Worm (Caenorhabditis elegans): Measurements from ENCODE around the gene rpl-10.
A peak's percentile ranks its signal among the peaks of the same experiment; 100 is the strongest.

Gene rpl-10

DNA sequence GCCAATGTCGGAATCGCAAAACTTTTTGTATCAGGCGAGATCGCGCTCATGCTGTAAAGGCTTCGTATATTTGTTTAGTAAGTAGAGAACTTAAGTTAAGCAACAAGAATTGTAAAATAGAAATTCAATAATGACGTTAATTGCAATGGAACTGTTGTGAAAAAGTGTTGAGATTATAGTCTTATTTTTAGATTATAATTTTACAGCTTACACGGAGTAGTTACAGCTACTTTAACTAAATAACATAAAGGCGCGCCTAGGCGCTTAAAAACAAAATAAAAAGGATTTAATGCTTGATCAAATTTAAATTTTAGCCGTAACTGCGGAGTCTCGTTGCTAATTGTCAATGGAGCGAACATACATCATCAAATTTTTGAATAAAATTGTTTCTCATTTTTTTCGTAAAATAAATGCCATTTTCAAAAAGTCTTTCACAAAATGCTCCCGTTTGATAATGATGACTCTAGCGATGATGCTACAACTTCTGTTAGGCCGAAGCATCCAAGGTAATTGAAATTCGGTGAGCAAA lies 18.5 kb downstream of the rpl-10 start, which contains the start of the genes emb-27 and rrf-3 (continued):
- no peak for TF ChIP-seq ztf-3 (GFP tag; optimal IDR thresholded peaks at IDR 0.05)
- TF ChIP-seq repo-1 (tag; optimal IDR thresholded peaks at IDR 0.05): no peak
- no peak for TF ChIP-seq F23B12.7 (tag; optimal IDR thresholded peaks at IDR 0.05; ENCODE audit: insufficient read depth)
- no peak for TF ChIP-seq F52B5.7 (tag; optimal IDR thresholded peaks at IDR 0.05)
- TF ChIP-seq madf-3 (GFP tag; IDR thresholded peaks at IDR 0.05): no peak
- TF ChIP-seq D2030.7 (GFP tag; IDR thresholded peaks at IDR 0.05): no peak
- TF ChIP-seq fkh-3 (tag; optimal IDR thresholded peaks at IDR 0.05): no peak
- no peak for TF ChIP-seq F39B2.1 (GFP tag; IDR thresholded peaks at IDR 0.05)
- TF ChIP-seq Y53G8AR.9 (GFP tag; conservative IDR thresholded peaks at IDR 0.05): no peak
- TF ChIP-seq let-526 (GFP tag; IDR thresholded peaks at IDR 0.05): no peak
- peak; percentile 83 for TF ChIP-seq efl-1 (GFP tag; optimal IDR thresholded peaks at IDR 0.05)
- TF ChIP-seq ztf-28 (GFP tag; IDR thresholded peaks at IDR 0.05): no peak
- TF ChIP-seq rec-8 (tag; optimal IDR thresholded peaks at IDR 0.05): no peak
- TF ChIP-seq let-607 (tag; optimal IDR thresholded peaks at IDR 0.05): no peak
- no peak for TF ChIP-seq nhr-27 (tag; optimal IDR thresholded peaks at IDR 0.05)
- peak; percentile 51 for TF ChIP-seq dpl-1 (GFP tag; optimal IDR thresholded peaks at IDR 0.05)
- TF ChIP-seq C06A6.2 (GFP tag; conservative IDR thresholded peaks at IDR 0.05): no peak
- TF ChIP-seq nhr-120 (GFP tag; IDR thresholded peaks at IDR 0.05): no peak
- TF ChIP-seq K12H6.12 (tag; optimal IDR thresholded peaks at IDR 0.05): no peak
- peak; percentile 26 for TF ChIP-seq lsl-1 (GFP tag; optimal IDR thresholded peaks at IDR 0.05)
- TF ChIP-seq ceh-27 (GFP tag; optimal IDR thresholded peaks at IDR 0.05): no peak
- no peak for TF ChIP-seq atf-7 (tag; optimal IDR thresholded peaks at IDR 0.05)
- no peak for TF ChIP-seq dox-1 (GFP tag; IDR thresholded peaks at IDR 0.05)
- no peak for TF ChIP-seq madf-8 (GFP tag; conservative IDR thresholded peaks at IDR 0.05)
- TF ChIP-seq ZK185.1 (tag; optimal IDR thresholded peaks at IDR 0.05; ENCODE audit: poor library complexity, severe bottlenecking): no peak

DNA sequence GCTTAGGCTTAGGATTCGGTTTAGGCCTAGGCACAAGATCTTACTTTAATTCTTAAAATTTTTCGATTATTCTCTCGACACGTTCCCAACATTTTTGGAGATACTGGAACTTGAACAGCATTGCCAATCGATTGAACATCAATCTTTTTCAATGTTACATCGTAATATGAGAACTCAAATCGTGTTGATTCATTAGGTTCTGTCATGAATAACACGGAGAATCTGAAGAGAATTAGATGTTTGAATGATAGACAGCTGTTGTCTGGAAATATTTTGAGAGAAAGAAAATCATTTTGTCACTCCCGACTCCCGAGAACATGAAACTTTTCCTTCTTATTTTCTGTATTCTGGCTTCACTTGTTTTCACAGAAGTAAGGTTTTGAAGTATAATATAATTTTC lies 25.6 kb downstream of the rpl-10 start, which contains the start of gene T05C12.15:
TSS of gene T05C12.15 (plus strand) at position 301 of the 400 bp plus-strand sequence.
- TF ChIP-seq let-607 (tag; optimal IDR thresholded peaks at IDR 0.05) (no peak), ceh-79 (tag; optimal IDR thresholded peaks at IDR 0.05) (no peak), ceh-40 (GFP tag; IDR thresholded peaks at IDR 0.05) (no peak), unc-130 (GFP tag; optimal IDR thresholded peaks at IDR 0.05) (no peak), F22D6.2 (tag; optimal IDR thresholded peaks at IDR 0.05) (no peak), nfya-2 (GFP tag; IDR thresholded peaks at IDR 0.05) (no peak), ama-1 (optimal IDR thresholded peaks at IDR 0.05) (no peak), ama-1 (GFP tag; optimal IDR thresholded peaks at IDR 0.05) (no peak), hlh-26 (GFP tag; conservative IDR thresholded peaks at IDR 0.05) (no peak), Y67H2A.10 (GFP tag; conservative IDR thresholded peaks at IDR 0.05) (no peak), zim-3 (tag; optimal IDR thresholded peaks at IDR 0.05) (no peak), mcd-1 (GFP tag; IDR thresholded peaks at IDR 0.05) (no peak)

DNA sequence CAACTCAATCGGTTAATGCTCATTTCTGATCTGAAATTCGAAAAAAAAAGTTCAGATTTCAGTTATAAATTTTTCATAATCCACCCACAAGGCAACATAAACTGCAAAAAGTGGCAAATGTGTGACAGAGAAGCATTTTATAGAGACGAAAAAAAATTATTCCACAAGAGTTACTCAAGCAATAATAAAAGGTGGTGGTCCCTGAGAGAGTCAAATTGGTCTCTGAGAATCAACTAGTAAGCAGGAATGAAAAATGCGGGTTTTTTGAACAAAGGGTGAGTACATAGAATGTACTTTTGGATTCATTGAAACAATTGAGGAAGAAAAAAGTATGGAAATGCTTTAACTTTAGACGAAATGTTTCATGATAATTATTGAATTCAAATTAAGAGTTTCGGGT lies 26.7 kb downstream of the rpl-10 start, which contains the start of gene T05C12.11:
TSS of gene T05C12.11 (minus strand) at position 101 of the 400 bp plus-strand sequence.
- no peak for TF ChIP-seq snpc-1.3 (tag; optimal IDR thresholded peaks at IDR 0.05; ENCODE audit: insufficient read depth)
- no peak for TF ChIP-seq lin-40 (tag; optimal IDR thresholded peaks at IDR 0.05)
